Fruit fly (Drosophila melanogaster) whole organism, embryonic: ENCODE data around the gene CG34163.

Experiments
- ATbp ChIP-seq: fragments of 200-800 bp; sonication (Bioruptor generic); optimal IDR thresholded peaks from 2 replicates; lab custom pipeline; 2017; ENCODE audit warnings: missing biosample characterization, mild to moderate bottlenecking, missing genetic modification characterization, missing genetic modification reagents
- Bgb ChIP-seq: fragments of 200-800 bp; sonication (Bioruptor generic); IDR thresholded peaks from 2 replicates; pipeline ENCODE4 v1.3.6; 2022; ENCODE audit warnings: missing biosample characterization, missing genetic modification characterization; ENCODE audit not compliant: partially characterized antibody
- CG11456 ChIP-seq: fragments of 200-800 bp; sonication (Bioruptor generic); IDR thresholded peaks from 3 replicates; pipeline ENCODE4 v1.3.6; 2022; ENCODE audit warnings: missing biosample characterization, missing genetic modification characterization
- CG15269 ChIP-seq: fragments of 200-800 bp; sonication (Bioruptor generic); optimal IDR thresholded peaks from 2 replicates; lab custom pipeline; 2018; ENCODE audit warnings: missing biosample characterization, mild to moderate bottlenecking, missing genetic modification characterization, moderate library complexity
- CG18619 ChIP-seq: fragments of 200-800 bp; sonication (Bioruptor generic); optimal IDR thresholded peaks from 3 replicates; lab custom pipeline; 2017; ENCODE audit warnings: missing biosample characterization, mild to moderate bottlenecking, missing genetic modification characterization
- CG2129 ChIP-seq: fragments of 200-800 bp; sonication (Bioruptor generic); IDR thresholded peaks from 2 replicates; pipeline ENCODE4 v1.3.6; 2022; ENCODE audit warnings: missing biosample characterization, missing genetic modification characterization; ENCODE audit not compliant: partially characterized antibody
- CG2199 ChIP-seq: fragments of 200-800 bp; sonication (Bioruptor generic); IDR thresholded peaks from 3 replicates; pipeline ENCODE4 v1.3.6; 2022; ENCODE audit warnings: missing biosample characterization, missing genetic modification characterization
- CG3163 ChIP-seq: fragments of 200-800 bp; sonication (Bioruptor generic); optimal IDR thresholded peaks from 3 replicates; lab custom pipeline; 2016; ENCODE audit warnings: missing biosample characterization, missing genetic modification characterization
- CG3407 ChIP-seq: fragments of 200-800 bp; sonication (Bioruptor generic); optimal IDR thresholded peaks from 2 replicates; lab custom pipeline; 2018; ENCODE audit warnings: missing biosample characterization, mild to moderate bottlenecking, missing genetic modification characterization
- CG6654 ChIP-seq: fragments of 200-800 bp; sonication (Bioruptor generic); optimal IDR thresholded peaks from 2 replicates; lab custom pipeline; 2017; ENCODE audit warnings: missing biosample characterization, mild to moderate bottlenecking, missing genetic modification characterization
- CG6683 ChIP-seq: fragments of 200-800 bp; sonication (Bioruptor generic); optimal IDR thresholded peaks from 2 replicates; lab custom pipeline; 2017; ENCODE audit warnings: missing biosample characterization, mild to moderate bottlenecking, missing genetic modification characterization, missing genetic modification reagents
- CG8290 ChIP-seq, 3 experiments: fragments of 200-800 bp; sonication (Bioruptor generic); optimal IDR thresholded peaks; 2 replicates each; lab custom pipeline; 2016 to 2019; ENCODE audit warnings: missing biosample characterization in 3 of 3, missing genetic modification characterization in 3 of 3, mild to moderate bottlenecking in 2 of 3, moderate library complexity in 1 of 3
- CTCF ChIP-seq: fragments of 200-800 bp; sonication (Bioruptor generic); optimal IDR thresholded peaks from 2 replicates; lab custom pipeline; 2017; ENCODE audit warnings: missing biosample characterization, mild to moderate bottlenecking, missing genetic modification characterization, moderate library complexity
- CoRest ChIP-seq: fragments of 200-800 bp; sonication (Bioruptor generic); optimal IDR thresholded peaks from 3 replicates; lab custom pipeline; 2018; ENCODE audit warnings: missing biosample characterization, mild to moderate bottlenecking, missing genetic modification characterization, moderate library complexity
- D ChIP-seq, 2 experiments: fragments of 200-800 bp in 1 of 2; fragments of >200 bp in 1 of 2; sonication (Bioruptor generic) in 1 of 2; optimal IDR thresholded peaks; 2 replicates in 1 of 2; 3 replicates in 1 of 2; lab custom pipeline; 2017; ENCODE audit warnings: mild to moderate bottlenecking in 1 of 2, missing biosample characterization in 1 of 2, missing genetic modification characterization in 1 of 2, missing genetic modification reagents in 1 of 2
- D19A ChIP-seq: fragments of 200-800 bp; optimal IDR thresholded peaks from 3 replicates; lab custom pipeline; 2019; ENCODE audit warnings: missing biosample characterization, mild to moderate bottlenecking, missing genetic modification characterization, moderate library complexity
- Dek ChIP-seq: fragments of 200-800 bp; sonication (Bioruptor generic); optimal IDR thresholded peaks from 3 replicates; lab custom pipeline; 2019; ENCODE audit warnings: missing biosample characterization, mild to moderate bottlenecking, missing genetic modification characterization, moderate library complexity
- Dfd ChIP-seq, 2 experiments: fragments of >200 bp; optimal IDR thresholded peaks; 2 replicates each; lab custom pipeline; 2017; ENCODE audit warnings: missing biosample characterization in 2 of 2, missing genetic modification characterization in 2 of 2
- Dp ChIP-seq: fragments of 200-800 bp; sonication (Bioruptor generic); optimal IDR thresholded peaks from 2 replicates; lab custom pipeline; 2018; ENCODE audit warnings: missing biosample characterization, mild to moderate bottlenecking, missing genetic modification characterization, moderate library complexity
- Eip74EF ChIP-seq, 2 experiments: fragments of 200-800 bp in 1 of 2; fragments of >200 bp in 1 of 2; sonication (Bioruptor generic) in 1 of 2; optimal IDR thresholded peaks; 2 replicates each; lab custom pipeline; 2017 to 2019; ENCODE audit warnings: missing biosample characterization in 2 of 2, missing genetic modification characterization in 2 of 2, mild to moderate bottlenecking in 1 of 2, moderate library complexity in 1 of 2
- H15 ChIP-seq: fragments of 200-800 bp; sonication (Bioruptor generic); IDR thresholded peaks from 3 replicates; pipeline ENCODE4 v1.3.6; 2022; ENCODE audit warnings: missing biosample characterization, missing genetic modification characterization
- Hsf ChIP-seq: fragments of 200-800 bp; sonication (Bioruptor generic); optimal IDR thresholded peaks from 3 replicates; lab custom pipeline; 2016; ENCODE audit warnings: missing biosample characterization, missing genetic modification characterization
- Meics ChIP-seq: fragments of 200-800 bp; sonication (Bioruptor generic); optimal IDR thresholded peaks from 2 replicates; lab custom pipeline; 2017; ENCODE audit warnings: missing biosample characterization, mild to moderate bottlenecking, missing genetic modification characterization
- Mrtf ChIP-seq: fragments of 200-800 bp; sonication (Bioruptor generic); IDR thresholded peaks from 3 replicates; pipeline ENCODE4 v1.3.6; 2022; ENCODE audit warnings: missing biosample characterization, missing genetic modification characterization
- Myb ChIP-seq: fragments of 200-800 bp; sonication (Bioruptor generic); optimal IDR thresholded peaks from 2 replicates; lab custom pipeline; 2016; ENCODE audit warnings: missing biosample characterization, missing genetic modification characterization
- NfI ChIP-seq: fragments of 200-800 bp; sonication (Bioruptor generic); optimal IDR thresholded peaks from 3 replicates; lab custom pipeline; 2018; ENCODE audit warnings: missing biosample characterization, mild to moderate bottlenecking, missing genetic modification characterization, moderate library complexity
- Optix ChIP-seq: fragments of 200-800 bp; sonication (Bioruptor generic); IDR thresholded peaks from 3 replicates; pipeline ENCODE4 v1.3.6; 2022; ENCODE audit warnings: missing biosample characterization, missing genetic modification characterization
- Scr ChIP-seq: fragments of 200-800 bp; sonication (Bioruptor generic); IDR thresholded peaks from 2 replicates; pipeline ENCODE4 v1.3.6; 2022; ENCODE audit warnings: missing biosample characterization, missing genetic modification characterization; ENCODE audit not compliant: partially characterized antibody
- amos ChIP-seq: fragments of 200-800 bp; sonication (Bioruptor generic); IDR thresholded peaks from 2 replicates; pipeline ENCODE4 v1.3.6; 2022; ENCODE audit warnings: missing biosample characterization, missing genetic modification characterization; ENCODE audit not compliant: partially characterized antibody
- cas ChIP-seq: fragments of 200-800 bp; sonication (Bioruptor generic); IDR thresholded peaks from 2 replicates; pipeline ENCODE4 v1.3.6; 2022; ENCODE audit warnings: missing biosample characterization, missing genetic modification characterization
- chinmo ChIP-seq: fragments of 200-800 bp; sonication (Bioruptor generic); IDR thresholded peaks from 4 replicates; pipeline ENCODE4 v1.3.6; 2022; ENCODE audit warnings: missing biosample characterization, missing genetic modification characterization; ENCODE audit not compliant: partially characterized antibody
- dmrt99B ChIP-seq: fragments of 200-800 bp; sonication (Bioruptor generic); optimal IDR thresholded peaks from 2 replicates; lab custom pipeline; 2018; ENCODE audit warnings: missing biosample characterization, mild to moderate bottlenecking, missing genetic modification characterization, moderate library complexity
- gcm ChIP-seq: fragments of 200-800 bp; sonication (Bioruptor generic); optimal IDR thresholded peaks from 2 replicates; lab custom pipeline; 2019; ENCODE audit warnings: missing biosample characterization, mild to moderate bottlenecking, missing genetic modification characterization, moderate library complexity
- gfzf ChIP-seq: fragments of 200-800 bp; sonication (Bioruptor generic); optimal IDR thresholded peaks from 2 replicates; lab custom pipeline; 2016; ENCODE audit warnings: missing biosample characterization, mild to moderate bottlenecking, missing genetic modification characterization, moderate library complexity
- ind ChIP-seq: fragments of 200-800 bp; sonication (Bioruptor generic); optimal IDR thresholded peaks from 3 replicates; lab custom pipeline; 2016; ENCODE audit warnings: missing biosample characterization, missing genetic modification characterization
- mld ChIP-seq: fragments of 200-800 bp; sonication (Bioruptor generic); IDR thresholded peaks from 3 replicates; pipeline ENCODE4 v1.3.6; 2022; ENCODE audit warnings: missing biosample characterization, missing genetic modification characterization; ENCODE audit not compliant: partially characterized antibody
- onecut ChIP-seq: fragments of 200-800 bp; sonication (Bioruptor generic); IDR thresholded peaks from 2 replicates; pipeline ENCODE4 v1.3.6; 2022; ENCODE audit warnings: missing biosample characterization, missing genetic modification characterization
- repo ChIP-seq: fragments of 200-800 bp; sonication (Bioruptor generic); optimal IDR thresholded peaks from 2 replicates; lab custom pipeline; 2016; ENCODE audit warnings: missing biosample characterization, missing genetic modification characterization
- row ChIP-seq: fragments of 200-800 bp; sonication (Bioruptor generic); IDR thresholded peaks from 3 replicates; pipeline ENCODE4 v1.3.6; 2022; ENCODE audit warnings: missing biosample characterization, missing genetic modification characterization
- scrt ChIP-seq: fragments of 200-800 bp; sonication (Bioruptor generic); optimal IDR thresholded peaks from 2 replicates; lab custom pipeline; 2018; ENCODE audit warnings: missing biosample characterization, mild to moderate bottlenecking, missing genetic modification characterization, moderate library complexity
- slbo ChIP-seq: fragments of 200-800 bp; sonication (Bioruptor generic); IDR thresholded peaks from 2 replicates; pipeline ENCODE4 v1.3.6; 2022; ENCODE audit warnings: missing biosample characterization, missing genetic modification characterization
- stwl ChIP-seq: fragments of 200-800 bp; sonication (Bioruptor generic); optimal IDR thresholded peaks from 3 replicates; lab custom pipeline; 2018; ENCODE audit warnings: missing biosample characterization, mild to moderate bottlenecking, missing genetic modification characterization, moderate library complexity
- twi ChIP-seq: fragments of 200-800 bp; optimal IDR thresholded peaks from 2 replicates; lab custom pipeline; 2019; ENCODE audit warnings: missing biosample characterization, mild to moderate bottlenecking, missing genetic modification characterization, moderate library complexity
- zf30C ChIP-seq: fragments of 200-800 bp; sonication (Bioruptor generic); optimal IDR thresholded peaks from 3 replicates; lab custom pipeline; 2018; ENCODE audit warnings: missing biosample characterization, mild to moderate bottlenecking, missing genetic modification characterization

The CG34163 gene

dm6 chr2L:11948479-11948878, 39.6 kb upstream of the CG34163 start (continued):
- peak; percentile 6 for TF ChIP-seq NfI (GFP tag; lab: Kevin White, UChicago)
- peak; percentile 26 for TF ChIP-seq Myb (GFP tag; lab: Kevin White, UChicago)
- no peak for TF ChIP-seq H15 (GFP tag; lab: Robert Waterston, UW)
- no peak for TF ChIP-seq Hsf (GFP tag; lab: Kevin White, UChicago)
- TF ChIP-seq Eip74EF (GFP tag; optimal IDR thresholded peaks at IDR 0.05; lab: Kevin White, UChicago): no peak
- TF ChIP-seq Dfd (GFP tag; optimal IDR thresholded peaks at IDR 0.05; lab: Kevin White, UChicago): no peak
- TF ChIP-seq cas: no peak
- TF ChIP-seq repo (GFP tag; lab: Kevin White, UChicago): no peak
- TF ChIP-seq Meics (GFP tag; lab: Kevin White, UChicago): no peak
- TF ChIP-seq Scr (GFP tag; lab: Robert Waterston, UW): no peak
- no peak for TF ChIP-seq CG8290 (GFP tag; optimal IDR thresholded peaks at IDR 0.05; lab: Kevin White, UChicago)
- peak in 1 of 2 experiments; percentile 7 for TF ChIP-seq CG8290 (tag; optimal IDR thresholded peaks at IDR 0.05; lab: Kevin White, UChicago)
- TF ChIP-seq D19A (tag; lab: Kevin White, UChicago): no peak
- no peak for TF ChIP-seq Optix (GFP tag; lab: Robert Waterston, UW)
- TF ChIP-seq CG2199 (GFP tag; lab: Robert Waterston, UW): 0 out of 3 replicates have a peak, but pooled peaks have one; percentile 51
- 0 out of 2 replicates have a peak, but pooled peaks have one; percentile 6 for TF ChIP-seq Bgb
- TF ChIP-seq CG3407 (GFP tag; lab: Kevin White, UChicago): no peak
- TF ChIP-seq Dp (GFP tag; lab: Kevin White, UChicago): peak; percentile 76
- TF ChIP-seq slbo (GFP tag; lab: Robert Waterston, UW): no peak
- TF ChIP-seq row (GFP tag; lab: Robert Waterston, UW): no peak
- no peak for TF ChIP-seq Dek
- no peak for TF ChIP-seq zf30C
- TF ChIP-seq CG3163 (GFP tag; lab: Kevin White, UChicago): no peak
- no peak for TF ChIP-seq gcm (GFP tag; lab: Kevin White, UChicago)
- TF ChIP-seq twi (tag; lab: Kevin White, UChicago): no peak
- TF ChIP-seq dmrt99B (tag; lab: Kevin White, UChicago): no peak
- no peak for TF ChIP-seq CG15269 (tag; lab: Kevin White, UChicago)
- no peak for TF ChIP-seq ATbp (GFP tag; lab: Kevin White, UChicago)
- no peak for TF ChIP-seq onecut (GFP tag; lab: Robert Waterston, UW)
- TF ChIP-seq chinmo (GFP tag; lab: Robert Waterston, UW): 0 out of 4 replicates have a peak, but pooled peaks have one; percentile 45
- peak; percentile 5 for TF ChIP-seq CoRest (tag; lab: Kevin White, UChicago)
- no peak for TF ChIP-seq CG2129 (GFP tag; lab: Robert Waterston, UW)
- no peak for TF ChIP-seq scrt (GFP tag; lab: Kevin White, UChicago)
- peak; percentile 24; the same call in 1 of the 2 replicates for TF ChIP-seq amos
- no peak for TF ChIP-seq CG6683 (GFP tag; lab: Kevin White, UChicago)
- TF ChIP-seq D (optimal IDR thresholded peaks at IDR 0.05; lab: Kevin White, UChicago): no peak
- no peak for TF ChIP-seq D (GFP tag; optimal IDR thresholded peaks at IDR 0.05; lab: Kevin White, UChicago)
- TF ChIP-seq CG11456: no peak
- no peak for TF ChIP-seq Mrtf (GFP tag; lab: Robert Waterston, UW)
- peak; percentile 50 for TF ChIP-seq CTCF
- TF ChIP-seq ind (GFP tag; lab: Kevin White, UChicago): no peak
- TF ChIP-seq CG6654 (GFP tag; lab: Kevin White, UChicago): peak; percentile 99
- no peak for TF ChIP-seq gfzf
- TF ChIP-seq CG18619 (GFP tag; lab: Kevin White, UChicago): no peak
- TF ChIP-seq mld: no peak
- peak; percentile 36 for TF ChIP-seq stwl (tag; lab: Kevin White, UChicago)
